Fruit fly (Drosophila melanogaster): ENCODE data around the gene Ac13E.

DNA sequence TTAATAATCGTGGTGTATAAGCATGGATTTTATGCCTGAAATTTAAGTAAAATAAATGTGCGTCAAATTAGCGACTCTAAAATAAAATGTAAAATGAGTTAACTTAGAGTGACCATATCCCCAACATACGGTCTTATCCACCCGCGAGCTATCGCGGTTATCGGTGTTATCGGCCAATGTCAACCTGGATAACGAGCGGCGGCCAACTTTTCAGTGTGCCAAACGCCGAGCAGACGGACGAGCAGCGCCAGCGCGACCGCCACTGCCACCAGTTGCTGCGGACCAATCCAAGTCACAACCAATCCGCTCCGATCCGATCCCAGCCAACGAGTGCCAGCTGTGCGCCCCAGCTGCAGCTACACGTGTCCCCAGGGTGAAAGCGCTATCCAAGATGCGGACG lies 24.0 kb upstream of the Ac13E start, which contains the start of the genes cerv and CG7872:
- TF ChIP-seq CG8478 (optimal IDR thresholded peaks at IDR 0.05), result no peak
- no peak for TF ChIP-seq usp (GFP tag; optimal IDR thresholded peaks at IDR 0.05)
- no peak for TF ChIP-seq EcR (GFP tag; optimal IDR thresholded peaks at IDR 0.05)
- TF ChIP-seq psq (optimal IDR thresholded peaks at IDR 0.05), result no peak
